Worm (Caenorhabditis elegans): ENCODE measurements around the gene K06H7.1.

DNA sequence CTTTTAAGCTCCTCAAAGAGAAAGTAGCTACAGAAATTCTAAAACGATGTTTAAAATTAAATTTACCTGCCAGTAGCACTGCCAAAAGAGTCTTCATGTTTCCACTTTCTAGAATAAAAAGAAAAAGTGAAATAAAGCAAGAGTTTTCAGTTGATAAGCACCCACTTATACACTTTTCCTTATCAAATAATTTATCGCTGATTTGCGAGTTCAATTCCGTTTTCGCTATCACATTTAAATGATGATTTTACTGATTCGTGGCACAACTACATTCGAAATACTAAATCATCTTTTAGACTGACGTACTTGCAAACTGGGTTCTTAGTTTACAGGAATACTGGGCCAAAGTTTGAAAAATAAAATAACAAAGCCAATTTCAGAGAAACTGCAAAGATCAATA, 48.2 kb upstream of the K06H7.1 start, which contains the start of gene K12H4.7:
- TF ChIP-seq him-1 (tag; optimal IDR thresholded peaks at IDR 0.05) (no peak), W03F9.2 (tag; optimal IDR thresholded peaks at IDR 0.05) (no peak), dao-5 (tag; optimal IDR thresholded peaks at IDR 0.05) (no peak)
